Worm (Caenorhabditis elegans) whole organism, young adult: ENCODE results near the gene C34F6.10.

Experiments
- Y67H2A.10 ChIP-seq: fragments of 200-800 bp; sonication (Bioruptor generic); conservative IDR thresholded peaks from 2 replicates; pipeline ENCODE4 v1.3.6; 2022; ENCODE audit warnings: missing genetic modification reagents, missing genetic modification characterization, missing compliant biosample characterization
- Y79H2A.3 ChIP-seq: fragments of 200-800 bp; sonication (Bioruptor generic); conservative IDR thresholded peaks from 2 replicates; pipeline ENCODE4 v1.3.6; 2022; ENCODE audit warnings: missing genetic modification reagents, missing genetic modification characterization, missing compliant biosample characterization
- aptf-2 ChIP-seq: fragments of 200-800 bp; sonication (Bioruptor generic); conservative IDR thresholded peaks from 2 replicates; pipeline ENCODE4 v1.3.6; 2022; ENCODE audit warnings: missing genetic modification reagents, missing genetic modification characterization, missing compliant biosample characterization
- ceh-27 ChIP-seq: fragments of 200-800 bp; sonication (Bioruptor generic); optimal IDR thresholded peaks from 2 replicates; lab custom pipeline; 2018; ENCODE audit warnings: mild to moderate bottlenecking, missing genetic modification characterization, moderate library complexity, missing compliant biosample characterization
- ceh-40 ChIP-seq: fragments of 200-800 bp; sonication (Bioruptor generic); IDR thresholded peaks from 2 replicates; pipeline ENCODE4 v1.3.6; 2022; ENCODE audit warnings: missing genetic modification characterization, missing compliant biosample characterization
- dpl-1 ChIP-seq: fragments of 150-350 bp; optimal IDR thresholded peaks from 2 replicates; lab custom pipeline; 2014; ENCODE audit warnings: missing biosample characterization, missing genetic modification reagents, missing genetic modification characterization
- efl-1 ChIP-seq: fragments of 150-350 bp; optimal IDR thresholded peaks from 2 replicates; lab custom pipeline; 2014; ENCODE audit warnings: missing biosample characterization, missing genetic modification reagents, missing genetic modification characterization
- egrh-3 ChIP-seq: fragments of 200-800 bp; sonication (Bioruptor generic); IDR thresholded peaks from 2 replicates; pipeline ENCODE4 v1.3.6; 2022; ENCODE audit warnings: missing genetic modification reagents, missing genetic modification characterization, missing compliant biosample characterization
- nhr-179 ChIP-seq: sonication (generic microtip); optimal IDR thresholded peaks from 2 replicates; lab custom pipeline; 2016; ENCODE audit warnings: mild to moderate bottlenecking, missing genetic modification characterization, missing compliant biosample characterization
- sea-2 ChIP-seq: fragments of 200-800 bp; sonication (Bioruptor generic); IDR thresholded peaks from 2 replicates; pipeline ENCODE4 v1.3.6; 2022; ENCODE audit warnings: missing genetic modification characterization, missing compliant biosample characterization
- snpc-4 ChIP-seq, 5 experiments: fragments of 150-350 bp in 1 of 5; sonication (generic microtip) in 4 of 5; optimal IDR thresholded peaks; 2 replicates each; lab custom pipeline; 2014 to 2018; ENCODE audit warnings: missing genetic modification characterization in 5 of 5, missing biosample characterization in 3 of 5, antibody characterized with exemption in 2 of 5, mild to moderate bottlenecking in 2 of 5, missing compliant biosample characterization in 2 of 5, missing genotype in 2 of 5, moderate library complexity in 2 of 5, missing genetic modification reagents in 1 of 5

- TF ChIP-seq egrh-3 (GFP tag; lab: Robert Waterston, UW) (no peak), snpc-4 (GFP tag; optimal IDR thresholded peaks at IDR 0.05; lab: Kevin White, UChicago) (no peak), snpc-4 (tag; optimal IDR thresholded peaks at IDR 0.05; lab: Kevin White, UChicago) (no peak), sea-2 (GFP tag; lab: Robert Waterston, UW) (no peak), nhr-179 (tag; lab: Kevin White, UChicago) (no peak), dpl-1 (GFP tag; lab: Kevin White, UChicago) (no peak), ceh-40 (no peak), aptf-2 (GFP tag; lab: Robert Waterston, UW) (no peak), Y79H2A.3 (no peak), efl-1 (GFP tag; lab: Kevin White, UChicago) (no peak), ceh-27 (GFP tag; lab: Kevin White, UChicago) (no peak), Y67H2A.10 (GFP tag; lab: Robert Waterston, UW) (no peak)
These were observed 16.6 kb upstream of the C34F6.10 start, which contains the start of gene C03A3.1 for ce11 chrX:11257071-11257470.
